Worm (Caenorhabditis elegans) whole organism, L4 larva: ENCODE measurements around the gene Y57G11C.1147.

ENCODE experiments used
- F26F4.8 ChIP-seq: fragments of 200-800 bp; sonication (Bioruptor generic); conservative IDR thresholded peaks from 2 replicates; pipeline ENCODE4 v1.3.6; 2022; ENCODE audit warnings: missing genetic modification characterization, missing compliant biosample characterization
- T20F7.1 ChIP-seq: fragments of 200-800 bp; sonication (Bioruptor generic); optimal IDR thresholded peaks from 2 replicates; lab custom pipeline; 2018; ENCODE audit warnings: mild to moderate bottlenecking, missing genetic modification characterization, missing compliant biosample characterization
- T26A8.4 ChIP-seq: fragments of 200-800 bp; sonication (Bioruptor generic); IDR thresholded peaks from 2 replicates; pipeline ENCODE4 v1.3.6; 2022; ENCODE audit warnings: missing genetic modification characterization, missing compliant biosample characterization
- Y105C5A.15 ChIP-seq: fragments of 200-800 bp; sonication (Bioruptor generic); IDR thresholded peaks from 2 replicates; pipeline ENCODE4 v1.3.6; 2022; ENCODE audit warnings: missing genetic modification characterization, missing compliant biosample characterization
- Y75B8A.6 ChIP-seq: fragments of 200-800 bp; sonication (Bioruptor generic); IDR thresholded peaks from 2 replicates; pipeline ENCODE4 v1.3.6; 2022; ENCODE audit warnings: missing genetic modification reagents, missing genetic modification characterization, missing compliant biosample characterization
- ZK546.5 ChIP-seq, 2 experiments: sonication (generic microtip); optimal IDR thresholded peaks; 2 replicates each; lab custom pipeline; 2017; ENCODE audit warnings: missing biosample characterization in 2 of 2, missing genetic modification characterization in 2 of 2
- aha-1 ChIP-seq: fragments of 150-350 bp; peaks from one replicate; lab custom pipeline; 2014; ENCODE audit warnings: missing biosample characterization, missing genetic modification characterization
- arid-1 ChIP-seq: fragments of 200-800 bp; sonication (Bioruptor generic); conservative IDR thresholded peaks from 2 replicates; pipeline ENCODE4 v1.3.6; 2022; ENCODE audit warnings: missing genetic modification reagents, missing genetic modification characterization, missing compliant biosample characterization
- attf-4 ChIP-seq: sonication (generic microtip); optimal IDR thresholded peaks from 3 replicates; lab custom pipeline; 2017; ENCODE audit warnings: missing biosample characterization, missing genetic modification characterization
- ceh-20 ChIP-seq: fragments of 200-800 bp; sonication (Bioruptor generic); IDR thresholded peaks from 2 replicates; pipeline ENCODE4 v1.3.6; 2022; ENCODE audit warnings: missing genetic modification reagents, missing genetic modification characterization, missing compliant biosample characterization
- ceh-28 ChIP-seq: fragments of 150-350 bp; optimal IDR thresholded peaks from 2 replicates; lab custom pipeline; 2014; ENCODE audit warnings: missing biosample characterization, missing genetic modification reagents, missing genetic modification characterization
- ceh-62 ChIP-seq: sonication (generic microtip); optimal IDR thresholded peaks from 2 replicates; lab custom pipeline; 2017; ENCODE audit warnings: missing biosample characterization, missing genetic modification characterization
- ces-1 ChIP-seq: fragments of 150-350 bp; sonication (generic microtip); optimal IDR thresholded peaks from 4 replicates; lab custom pipeline; 2014; ENCODE audit warnings: missing biosample characterization, missing genetic modification reagents, missing genetic modification characterization
- daf-16 ChIP-seq, 3 experiments: sonication (generic microtip); optimal IDR thresholded peaks; 2 replicates each; lab custom pipeline; 2016 to 2017; ENCODE audit warnings: missing genetic modification characterization in 3 of 3, missing genetic modification reagents in 3 of 3, mild to moderate bottlenecking in 2 of 3, missing compliant biosample characterization in 2 of 3, missing biosample characterization in 1 of 3, moderate library complexity in 1 of 3
- daf-19 ChIP-seq: fragments of 200-800 bp; sonication (Bioruptor generic); conservative IDR thresholded peaks from 2 replicates; pipeline ENCODE4 v1.3.6; 2022; ENCODE audit warnings: missing genetic modification characterization, missing compliant biosample characterization
- dpl-1 ChIP-seq: fragments of 150-350 bp; optimal IDR thresholded peaks from 2 replicates; lab custom pipeline; 2014; ENCODE audit warnings: missing biosample characterization, missing genetic modification reagents, missing genetic modification characterization
- dve-1 ChIP-seq: sonication (generic microtip); optimal IDR thresholded peaks from 2 replicates; lab custom pipeline; 2017; ENCODE audit warnings: antibody characterized with exemption, mild to moderate bottlenecking, missing genetic modification characterization, missing compliant biosample characterization; ENCODE audit not compliant: insufficient read depth
- fos-1 ChIP-seq: fragments of 150-350 bp; optimal IDR thresholded peaks from 2 replicates; lab custom pipeline; 2014; ENCODE audit warnings: missing biosample characterization, missing genetic modification characterization
- hlh-11 ChIP-seq: fragments of 200-800 bp; sonication (Bioruptor generic); optimal IDR thresholded peaks from 2 replicates; lab custom pipeline; 2018; ENCODE audit warnings: mild to moderate bottlenecking, missing genetic modification characterization, missing compliant biosample characterization
- hlh-30 ChIP-seq: sonication (generic microtip); optimal IDR thresholded peaks from 2 replicates; lab custom pipeline; 2017; ENCODE audit warnings: antibody characterized with exemption, mild to moderate bottlenecking, missing genetic modification characterization, missing compliant biosample characterization; ENCODE audit not compliant: insufficient read depth
- jun-1 ChIP-seq: fragments of 150-350 bp; optimal IDR thresholded peaks from 2 replicates; lab custom pipeline; 2014; ENCODE audit warnings: missing biosample characterization, missing genetic modification reagents, missing genetic modification characterization
- lin-1 ChIP-seq: fragments of 200-800 bp; sonication (Bioruptor generic); IDR thresholded peaks from 2 replicates; pipeline ENCODE4 v1.3.6; 2022; ENCODE audit warnings: missing genetic modification reagents, missing genetic modification characterization, missing compliant biosample characterization
- lin-13 ChIP-seq: fragments of 150-350 bp; optimal IDR thresholded peaks from 2 replicates; lab custom pipeline; 2014; ENCODE audit warnings: missing biosample characterization, missing genetic modification reagents, missing genetic modification characterization
- lin-15B ChIP-seq: fragments of 150-350 bp; sonication (generic microtip); optimal IDR thresholded peaks from 3 replicates; lab custom pipeline; 2014; ENCODE audit warnings: missing biosample characterization, missing genetic modification characterization
- lin-38 ChIP-seq: fragments of 200-800 bp; sonication (Bioruptor generic); IDR thresholded peaks from 2 replicates; pipeline ENCODE4 v1.3.6; 2022; ENCODE audit warnings: missing genetic modification reagents, missing genetic modification characterization, missing compliant biosample characterization
- lir-3 ChIP-seq: sonication (generic microtip); optimal IDR thresholded peaks from 2 replicates; lab custom pipeline; 2016; ENCODE audit warnings: mild to moderate bottlenecking, missing genetic modification characterization, missing compliant biosample characterization
- madf-5 ChIP-seq, 2 experiments: fragments of 200-800 bp; sonication (Bioruptor generic); IDR thresholded peaks; 2 replicates each; pipeline ENCODE4 v1.3.6; 2022; ENCODE audit warnings: missing compliant biosample characterization in 2 of 2, missing genetic modification characterization in 2 of 2
- mdt-29 ChIP-seq: fragments of 200-800 bp; sonication (Bioruptor generic); IDR thresholded peaks from 2 replicates; pipeline ENCODE4 v1.3.6; 2022; ENCODE audit warnings: missing genetic modification reagents, missing genetic modification characterization, missing compliant biosample characterization
- mep-1 ChIP-seq: fragments of 150-350 bp; sonication (generic microtip); optimal IDR thresholded peaks from 3 replicates; lab custom pipeline; 2014; ENCODE audit warnings: missing biosample characterization, missing genetic modification characterization
- mxl-3 ChIP-seq: fragments of 200-800 bp; sonication (Bioruptor generic); optimal IDR thresholded peaks from 2 replicates; lab custom pipeline; 2018; ENCODE audit warnings: mild to moderate bottlenecking, missing genetic modification characterization, missing compliant biosample characterization
- nhr-10 ChIP-seq: fragments of 150-350 bp; optimal IDR thresholded peaks from 2 replicates; lab custom pipeline; 2014; ENCODE audit warnings: missing biosample characterization, missing genetic modification characterization
- nhr-102 ChIP-seq: sonication (generic microtip); optimal IDR thresholded peaks from 2 replicates; lab custom pipeline; 2016; ENCODE audit warnings: mild to moderate bottlenecking, missing genetic modification characterization, moderate library complexity, missing compliant biosample characterization
- nhr-111 ChIP-seq: fragments of 200-800 bp; sonication (Bioruptor generic); optimal IDR thresholded peaks from 2 replicates; lab custom pipeline; 2018; ENCODE audit warnings: mild to moderate bottlenecking, missing genetic modification characterization, missing compliant biosample characterization
- nhr-237 ChIP-seq: sonication (generic microtip); optimal IDR thresholded peaks from 2 replicates; lab custom pipeline; 2017; ENCODE audit warnings: missing biosample characterization, missing genetic modification characterization
- nhr-76 ChIP-seq: fragments of 150-350 bp; optimal IDR thresholded peaks from 2 replicates; lab custom pipeline; 2014; ENCODE audit warnings: missing biosample characterization, missing genetic modification characterization
- pha-4 ChIP-seq, 2 experiments: fragments of 150-350 bp in 1 of 2; fragments of 200-800 bp in 1 of 2; sonication (Bioruptor generic) in 1 of 2; IDR thresholded peaks in 1 of 2; optimal IDR thresholded peaks in 1 of 2; 2 replicates each; pipeline versions ENCODE4 v1.3.6 to Lab custom; 2014 to 2022; ENCODE audit warnings: missing genetic modification characterization in 2 of 2, missing genetic modification reagents in 2 of 2, missing biosample characterization in 1 of 2, missing compliant biosample characterization in 1 of 2
- saeg-2 ChIP-seq: fragments of 200-800 bp; sonication (Bioruptor generic); IDR thresholded peaks from 2 replicates; pipeline ENCODE4 v1.3.6; 2022; ENCODE audit warnings: missing genetic modification reagents, missing genetic modification characterization, missing compliant biosample characterization
- sdz-12 ChIP-seq: fragments of 200-800 bp; sonication (Bioruptor generic); optimal IDR thresholded peaks from 2 replicates; lab custom pipeline; 2018; ENCODE audit warnings: mild to moderate bottlenecking, missing genetic modification characterization, missing compliant biosample characterization
- set-16 ChIP-seq: fragments of 200-800 bp; sonication (Bioruptor generic); IDR thresholded peaks from 2 replicates; pipeline ENCODE4 v1.3.6; 2022; ENCODE audit warnings: missing genetic modification reagents, missing genetic modification characterization, missing compliant biosample characterization
- snpc-1.2 ChIP-seq: fragments of 200-800 bp; sonication (Bioruptor generic); IDR thresholded peaks from 2 replicates; pipeline ENCODE4 v1.3.6; 2022; ENCODE audit warnings: missing genetic modification reagents, missing genetic modification characterization, missing compliant biosample characterization
- snpc-4 ChIP-seq: fragments of 150-350 bp; optimal IDR thresholded peaks from 2 replicates; lab custom pipeline; 2014; ENCODE audit warnings: missing biosample characterization, missing genetic modification characterization
- tag-97 ChIP-seq: fragments of 200-800 bp; sonication (Bioruptor generic); IDR thresholded peaks from 2 replicates; pipeline ENCODE4 v1.3.6; 2022; ENCODE audit warnings: missing genetic modification characterization, missing compliant biosample characterization
- tra-1 ChIP-seq: fragments of 200-800 bp; sonication (Bioruptor generic); IDR thresholded peaks from 2 replicates; pipeline ENCODE4 v1.3.6; 2022; ENCODE audit warnings: missing genetic modification reagents, missing genetic modification characterization, missing compliant biosample characterization
- unc-130 ChIP-seq: sonication (generic microtip); optimal IDR thresholded peaks from 2 replicates; lab custom pipeline; 2016; ENCODE audit warnings: missing genetic modification reagents, missing genetic modification characterization, missing compliant biosample characterization
- unc-62 ChIP-seq, 3 experiments: fragments of 150-350 bp in 1 of 3; sonication (generic microtip); optimal IDR thresholded peaks in 2 of 3; peaks in 1 of 3; 1 replicate in 1 of 3; 2 replicates in 2 of 3; lab custom pipeline; 2014 to 2017; ENCODE audit warnings: missing biosample characterization in 3 of 3, missing genetic modification characterization in 3 of 3, missing genetic modification reagents in 3 of 3, missing genotype in 1 of 3
- vab-7 ChIP-seq: fragments of 200-800 bp; sonication (Bioruptor generic); IDR thresholded peaks from 2 replicates; pipeline ENCODE4 v1.3.6; 2022; ENCODE audit warnings: missing genetic modification reagents, missing genetic modification characterization, missing compliant biosample characterization
- zfp-3 ChIP-seq: fragments of 200-800 bp; sonication (Bioruptor generic); conservative IDR thresholded peaks from 2 replicates; pipeline ENCODE4 v1.3.6; 2022; ENCODE audit warnings: missing genetic modification reagents, missing genetic modification characterization, missing compliant biosample characterization
- zip-2 ChIP-seq: fragments of 150-350 bp; optimal IDR thresholded peaks from 2 replicates; lab custom pipeline; 2014; ENCODE audit warnings: missing biosample characterization, missing genetic modification characterization

The Y57G11C.1147 gene

ce11 chrIV:14824201-14824600 is 26.9 kb upstream of the Y57G11C.1147 start:
- TF ChIP-seq aha-1 (peak; percentile 14), mep-1 (no peak), daf-16 (GFP tag; optimal IDR thresholded peaks at IDR 0.05; lab: Kevin White, UChicago) (no peak), daf-16 (tag; optimal IDR thresholded peaks at IDR 0.05; lab: Kevin White, UChicago) (no peak), ceh-20 (GFP tag; lab: Robert Waterston, UW) (no peak), tag-97 (no peak), lin-15B (tag; lab: Kevin White, UChicago) (no peak), ceh-62 (no peak), snpc-1.2 (GFP tag; lab: Robert Waterston, UW) (0 out of 2 replicates have a peak, but pooled peaks have one; percentile 58), ZK546.5 (tag; optimal IDR thresholded peaks at IDR 0.05; lab: Kevin White, UChicago) (no peak), F26F4.8 (GFP tag; lab: Robert Waterston, UW) (no peak), dpl-1 (GFP tag; lab: Kevin White, UChicago) (no peak), zfp-3 (GFP tag; lab: Robert Waterston, UW) (0 out of 2 replicates have a peak, but pooled peaks have one; percentile 21), snpc-4 (no peak)

- TF ChIP-seq nhr-76 = no peak
- TF ChIP-seq ces-1 (GFP tag; lab: Kevin White, UChicago) = no peak
- no peak for TF ChIP-seq nhr-237 (tag; lab: Kevin White, UChicago)
- TF ChIP-seq unc-130 (GFP tag; lab: Kevin White, UChicago) = no peak
- peak; percentile 32 for TF ChIP-seq dve-1 (tag; lab: Kevin White, UChicago)
- TF ChIP-seq hlh-11 (tag; lab: Kevin White, UChicago) = no peak
- TF ChIP-seq mxl-3 (GFP tag; lab: Kevin White, UChicago) = no peak
- TF ChIP-seq madf-5 (GFP tag; IDR thresholded peaks at IDR 0.05; lab: Robert Waterston, UW) = no peak
- peak; percentile 31 for TF ChIP-seq nhr-111 (GFP tag; lab: Kevin White, UChicago)
- 0 out of 2 replicates have a peak, but pooled peaks have one; percentile 13 for TF ChIP-seq daf-19
- peak; percentile 63 for TF ChIP-seq zip-2
- TF ChIP-seq hlh-30 = no peak
- no peak for TF ChIP-seq Y75B8A.6 (GFP tag; lab: Robert Waterston, UW)
- TF ChIP-seq tra-1 (GFP tag; lab: Robert Waterston, UW) = no peak
- peak; percentile 89 for TF ChIP-seq zfp-3 (GFP tag; lab: Robert Waterston, UW)
- peak; percentile 85 for TF ChIP-seq snpc-1.2 (GFP tag; lab: Robert Waterston, UW)
- no peak for TF ChIP-seq mdt-29
- TF ChIP-seq unc-62 (GFP tag; optimal IDR thresholded peaks at IDR 0.05 in 1 of 2; lab: Kevin White, UChicago) = peak in 1 of 2 experiments; percentile 47
- no peak for TF ChIP-seq unc-62 (tag; optimal IDR thresholded peaks at IDR 0.05; lab: Kevin White, UChicago)
- TF ChIP-seq arid-1 (GFP tag; lab: Robert Waterston, UW) = no peak
- TF ChIP-seq T20F7.1 (GFP tag; lab: Kevin White, UChicago) = peak; percentile 52
- TF ChIP-seq T26A8.4 (GFP tag; lab: Robert Waterston, UW) = no peak
- peak; percentile 11 for TF ChIP-seq mep-1
- no peak for TF ChIP-seq lin-1 (GFP tag; lab: Robert Waterston, UW)
- no peak for TF ChIP-seq sdz-12 (GFP tag; lab: Kevin White, UChicago)
- TF ChIP-seq attf-4 (tag; lab: Kevin White, UChicago) = no peak
- TF ChIP-seq saeg-2 (GFP tag; lab: Robert Waterston, UW) = no peak
- TF ChIP-seq aha-1 = peak; percentile 46
- no peak for TF ChIP-seq Y105C5A.15 (GFP tag; lab: Robert Waterston, UW)
- TF ChIP-seq pha-4 (GFP tag; IDR thresholded peaks at IDR 0.05; lab: Robert Waterston, UW) = peak; percentile 74
- no peak for TF ChIP-seq pha-4 (tag; optimal IDR thresholded peaks at IDR 0.05; lab: Kevin White, UChicago)
- TF ChIP-seq lin-13 (GFP tag; lab: Kevin White, UChicago) = peak; percentile 31
- TF ChIP-seq nhr-10 (tag; lab: Kevin White, UChicago) = peak; percentile 48
- peak; percentile 7 for TF ChIP-seq fos-1 (tag; lab: Kevin White, UChicago)
- TF ChIP-seq lin-15B (tag; lab: Kevin White, UChicago) = no peak
- no peak for TF ChIP-seq ceh-28 (tag; lab: Kevin White, UChicago)
- no peak for TF ChIP-seq jun-1 (tag; lab: Kevin White, UChicago)
- TF ChIP-seq set-16 (GFP tag; lab: Robert Waterston, UW) = no peak
- no peak for TF ChIP-seq F26F4.8 (GFP tag; lab: Robert Waterston, UW)
- no peak for TF ChIP-seq vab-7
- TF ChIP-seq nhr-102 (tag; lab: Kevin White, UChicago) = peak; percentile 65
- TF ChIP-seq lin-38 (GFP tag; lab: Robert Waterston, UW) = peak; percentile 64
- no peak for TF ChIP-seq lir-3
Measured at ce11 chrIV:14822267-14822666, 25.0 kb upstream of the Y57G11C.1147 start.
